Fruit fly (Drosophila melanogaster) whole organism, wandering third instar larva: ENCODE measurements around the gene Ir94e.

ENCODE experiments used
- Abd-B ChIP-seq: fragments of >200 bp; optimal IDR thresholded peaks from 2 replicates; lab custom pipeline; 2017; ENCODE audit warnings: missing biosample characterization, missing genetic modification characterization
- CG32264 ChIP-seq: fragments of 200-800 bp; sonication (Bioruptor generic); optimal IDR thresholded peaks from 2 replicates; lab custom pipeline; 2016; ENCODE audit warnings: missing biosample characterization, missing genetic modification characterization
- CG9705 ChIP-seq: fragments of 200-800 bp; sonication (Bioruptor generic); optimal IDR thresholded peaks from 2 replicates; lab custom pipeline; 2018; ENCODE audit warnings: missing biosample characterization, mild to moderate bottlenecking, missing genetic modification characterization
- CrebA ChIP-seq: fragments of 200-800 bp; sonication (Bioruptor generic); optimal IDR thresholded peaks from 2 replicates; lab custom pipeline; 2016; ENCODE audit warnings: missing biosample characterization, mild to moderate bottlenecking, missing genetic modification characterization, borderline replicate concordance
- Dfd ChIP-seq: fragments of >200 bp; optimal IDR thresholded peaks from 2 replicates; lab custom pipeline; 2017; ENCODE audit warnings: missing biosample characterization, missing genetic modification characterization
- Dif ChIP-seq: fragments of 200-275, 200-300 bp; sonication (Bioruptor generic); optimal IDR thresholded peaks from 2 replicates; lab custom pipeline; 2018; ENCODE audit warnings: missing biosample characterization, missing genetic modification characterization; ENCODE audit not compliant: partially characterized antibody
- GATAd ChIP-seq: sonication (Bioruptor generic); optimal IDR thresholded peaks from 2 replicates; lab custom pipeline; 2016; ENCODE audit warnings: missing biosample characterization, missing genetic modification characterization
- HLH106 ChIP-seq: fragments of 200-800 bp; optimal IDR thresholded peaks from 3 replicates; lab custom pipeline; 2019; ENCODE audit warnings: missing biosample characterization, mild to moderate bottlenecking, missing genetic modification characterization, moderate library complexity
- Hnf4 ChIP-seq: fragments of 200-800 bp; sonication (Bioruptor generic); optimal IDR thresholded peaks from 2 replicates; lab custom pipeline; 2016; ENCODE audit warnings: missing biosample characterization, mild to moderate bottlenecking, missing genetic modification characterization
- Hr78 ChIP-seq: fragments of >200 bp; optimal IDR thresholded peaks from 2 replicates; lab custom pipeline; 2017; ENCODE audit warnings: missing biosample characterization, missing genetic modification characterization
- Hr83 ChIP-seq: fragments of 200-300 bp; sonication (Bioruptor generic); optimal IDR thresholded peaks from 2 replicates; lab custom pipeline; 2016; ENCODE audit warnings: missing biosample characterization, mild to moderate bottlenecking, missing genetic modification characterization, moderate library complexity; ENCODE audit not compliant: poor library complexity, severe bottlenecking
- Jra ChIP-seq: sonication (Bioruptor generic); optimal IDR thresholded peaks from 2 replicates; lab custom pipeline; 2016; ENCODE audit warnings: missing biosample characterization, missing genetic modification characterization
- Mio ChIP-seq: sonication (Bioruptor generic); optimal IDR thresholded peaks from 2 replicates; lab custom pipeline; 2016; ENCODE audit warnings: missing biosample characterization, missing genetic modification characterization
- Myc ChIP-seq: fragments of >200 bp; optimal IDR thresholded peaks from 2 replicates; lab custom pipeline; 2017
- N ChIP-seq: fragments of >200 bp; optimal IDR thresholded peaks from 2 replicates; lab custom pipeline; 2018; ENCODE audit warnings: missing biosample characterization, missing external identifiers, missing genetic modification characterization
- OdsH ChIP-seq: fragments of 200-800 bp; sonication (Bioruptor generic); optimal IDR thresholded peaks from 2 replicates; lab custom pipeline; 2016; ENCODE audit warnings: missing biosample characterization, mild to moderate bottlenecking, missing genetic modification characterization
- Rel ChIP-seq, 2 experiments: fragments of 200-800 bp; sonication (Bioruptor generic) in 1 of 2; optimal IDR thresholded peaks; 2 replicates in 1 of 2; 3 replicates in 1 of 2; lab custom pipeline; 2016 to 2019; ENCODE audit warnings: mild to moderate bottlenecking in 2 of 2, missing biosample characterization in 2 of 2, missing genetic modification characterization in 2 of 2, moderate library complexity in 1 of 2
- Sp1 ChIP-seq: fragments of 200-800 bp; sonication (Bioruptor generic); optimal IDR thresholded peaks from 3 replicates; lab custom pipeline; 2019; ENCODE audit warnings: missing biosample characterization, mild to moderate bottlenecking, missing genetic modification characterization, moderate library complexity
- Vsx2 ChIP-seq: fragments of 200-300, 225-300 bp; sonication (Bioruptor generic); optimal IDR thresholded peaks from 2 replicates; lab custom pipeline; 2018; ENCODE audit warnings: missing biosample characterization, missing genetic modification characterization; ENCODE audit not compliant: partially characterized antibody
- br ChIP-seq: fragments of 200-800 bp; sonication (Bioruptor generic); optimal IDR thresholded peaks from 2 replicates; lab custom pipeline; 2016; ENCODE audit warnings: missing biosample characterization, missing genetic modification characterization
- brk ChIP-seq: fragments of 200-800 bp; sonication (Bioruptor generic); optimal IDR thresholded peaks from 2 replicates; lab custom pipeline; 2016; ENCODE audit warnings: missing biosample characterization, mild to moderate bottlenecking, missing genetic modification characterization
- dl ChIP-seq, 2 experiments: fragments of 175-275, 200-275 bp in 1 of 2; fragments of 200-275 bp in 1 of 2; sonication (Bioruptor generic); optimal IDR thresholded peaks; lab custom pipeline; 2018; ENCODE audit warnings: mild to moderate bottlenecking in 2 of 2, missing biosample characterization in 2 of 2, missing genetic modification characterization in 2 of 2, moderate library complexity in 2 of 2; ENCODE audit not compliant: partially characterized antibody in 2 of 2, insufficient read depth in 1 of 2
- dmrt93B ChIP-seq: fragments of 200-800 bp; sonication (Bioruptor generic); optimal IDR thresholded peaks from 2 replicates; lab custom pipeline; 2018; ENCODE audit warnings: missing biosample characterization, mild to moderate bottlenecking, missing genetic modification characterization
- dsf ChIP-seq: sonication (Bioruptor generic); optimal IDR thresholded peaks from 2 replicates; lab custom pipeline; 2016; ENCODE audit warnings: missing biosample characterization, missing genetic modification characterization, borderline replicate concordance
- ey ChIP-seq: fragments of 200-800 bp; sonication (Bioruptor generic); optimal IDR thresholded peaks from 2 replicates; lab custom pipeline; 2016; ENCODE audit warnings: missing biosample characterization, missing genetic modification characterization
- foxo ChIP-seq, 2 experiments: fragments of 200-800 bp; sonication (Bioruptor generic); optimal IDR thresholded peaks; 2 replicates in 1 of 2; 3 replicates in 1 of 2; lab custom pipeline; 2016 to 2017; ENCODE audit warnings: missing biosample characterization in 2 of 2, missing genetic modification characterization in 2 of 2
- fru ChIP-seq: fragments of 200-800 bp; sonication (Bioruptor generic); optimal IDR thresholded peaks from 3 replicates; lab custom pipeline; 2016; ENCODE audit warnings: missing biosample characterization, mild to moderate bottlenecking, missing genetic modification characterization
- h ChIP-seq: fragments of 200-800 bp; sonication (Bioruptor generic); optimal IDR thresholded peaks from 3 replicates; lab custom pipeline; 2016; ENCODE audit warnings: missing biosample characterization, mild to moderate bottlenecking, missing genetic modification characterization
- jim ChIP-seq: fragments of 175-275, 200-325 bp; sonication (Bioruptor generic); optimal IDR thresholded peaks from 2 replicates; lab custom pipeline; 2016; ENCODE audit warnings: missing biosample characterization, mild to moderate bottlenecking, missing genetic modification characterization
- lola ChIP-seq: fragments of >200 bp; optimal IDR thresholded peaks from 2 replicates; lab custom pipeline; 2017; ENCODE audit warnings: missing biosample characterization, missing genetic modification characterization
- pan ChIP-seq: fragments of >200 bp; optimal IDR thresholded peaks from 2 replicates; lab custom pipeline; 2017
- psq ChIP-seq: fragments of 200-800 bp; sonication (Bioruptor generic); optimal IDR thresholded peaks from 3 replicates; lab custom pipeline; 2017; ENCODE audit warnings: missing biosample characterization, mild to moderate bottlenecking, missing genetic modification characterization, moderate library complexity
- rgr ChIP-seq: fragments of 200-800 bp; sonication (Bioruptor generic); optimal IDR thresholded peaks from 3 replicates; lab custom pipeline; 2016; ENCODE audit warnings: missing biosample characterization, mild to moderate bottlenecking, missing genetic modification characterization
- sage ChIP-seq: fragments of 200-800 bp; sonication (Bioruptor generic); optimal IDR thresholded peaks from 2 replicates; lab custom pipeline; 2016; ENCODE audit warnings: missing biosample characterization, mild to moderate bottlenecking, missing genetic modification characterization
- sv ChIP-seq: fragments of 200-800 bp; sonication (Bioruptor generic); optimal IDR thresholded peaks from 3 replicates; lab custom pipeline; 2016; ENCODE audit warnings: missing biosample characterization, missing genetic modification characterization
- tai ChIP-seq: sonication (Bioruptor generic); optimal IDR thresholded peaks from 2 replicates; lab custom pipeline; 2016; ENCODE audit warnings: missing biosample characterization, missing genetic modification characterization
- usp ChIP-seq: fragments of >200 bp; optimal IDR thresholded peaks from 2 replicates; lab custom pipeline; 2017; ENCODE audit warnings: missing biosample characterization, missing genetic modification characterization
- woc ChIP-seq: sonication (Bioruptor generic); optimal IDR thresholded peaks from 2 replicates; lab custom pipeline; 2016; ENCODE audit warnings: missing biosample characterization, mild to moderate bottlenecking, missing genetic modification characterization

Ir94e gene

dm6 chr3R:23416579-23416978 lies 11.3 kb downstream of the Ir94e start:
- TF ChIP-seq Sp1 (GFP tag; lab: Kevin White, UChicago) (no peak), Hr83 (no peak), usp (GFP tag; lab: Kevin White, UChicago) (no peak), lola (no peak), CG9705 (no peak), OdsH (GFP tag; lab: Kevin White, UChicago) (no peak), GATAd (GFP tag; lab: Kevin White, UChicago) (no peak), Vsx2 (no peak), Dif (GFP tag; lab: Kevin White, UChicago) (no peak), CrebA (GFP tag; lab: Kevin White, UChicago) (no peak), br (no peak), sv (no peak), foxo (GFP tag; optimal IDR thresholded peaks at IDR 0.05; lab: Kevin White, UChicago) (peak in 1 of 2 experiments; percentile 34), dmrt93B (no peak), ey (GFP tag; lab: Kevin White, UChicago) (no peak), tai (GFP tag; lab: Kevin White, UChicago) (no peak), Hr78 (GFP tag; lab: Kevin White, UChicago) (no peak), woc (no peak), Abd-B (no peak), N (GFP tag; lab: Kevin White, UChicago) (no peak), Mio (GFP tag; lab: Kevin White, UChicago) (no peak), Rel (GFP tag; optimal IDR thresholded peaks at IDR 0.05; lab: Kevin White, UChicago) (no peak), Rel (tag; optimal IDR thresholded peaks at IDR 0.05; lab: Kevin White, UChicago) (no peak), jim (GFP tag; lab: Kevin White, UChicago) (no peak), HLH106 (tag; lab: Kevin White, UChicago) (peak; percentile 20), dsf (GFP tag; lab: Kevin White, UChicago) (no peak), brk (GFP tag; lab: Kevin White, UChicago) (no peak), pan (lab: Kevin White, UChicago) (no peak), h (GFP tag; lab: Kevin White, UChicago) (peak; percentile 21), psq (GFP tag; lab: Kevin White, UChicago) (no peak), Hnf4 (GFP tag; lab: Kevin White, UChicago) (no peak), Dfd (GFP tag; lab: Kevin White, UChicago) (no peak), Myc (lab: Kevin White, UChicago) (no peak), rgr (GFP tag; lab: Kevin White, UChicago) (peak; percentile 2), Jra (GFP tag; lab: Kevin White, UChicago) (no peak), sage (GFP tag; lab: Kevin White, UChicago) (no peak), fru (GFP tag; lab: Kevin White, UChicago) (peak; percentile 3), dl (GFP tag; optimal IDR thresholded peaks at IDR 0.05; lab: Kevin White, UChicago; ENCODE audit: insufficient read depth in 1 of 2, partially characterized antibody in 2 of 2) (no peak), CG32264 (GFP tag; lab: Kevin White, UChicago) (no peak)

- peak; percentile 20 for TF ChIP-seq rgr (GFP tag; lab: Kevin White, UChicago)
- TF ChIP-seq ey (GFP tag; lab: Kevin White, UChicago), result peak; percentile 19
- TF ChIP-seq foxo (GFP tag; optimal IDR thresholded peaks at IDR 0.05; lab: Kevin White, UChicago), result no peak
- peak; percentile 34 for TF ChIP-seq h (GFP tag; lab: Kevin White, UChicago)
- TF ChIP-seq Hr83, result no peak
These were observed 12.3 kb downstream of the Ir94e start for dm6 chr3R:23417650-23418049.

- TF ChIP-seq Vsx2 (no peak), dl (GFP tag; optimal IDR thresholded peaks at IDR 0.05; lab: Kevin White, UChicago; ENCODE audit: insufficient read depth in 1 of 2, partially characterized antibody in 2 of 2) (no peak), Rel (GFP tag; optimal IDR thresholded peaks at IDR 0.05; lab: Kevin White, UChicago) (no peak), Rel (tag; optimal IDR thresholded peaks at IDR 0.05; lab: Kevin White, UChicago) (no peak), CrebA (GFP tag; lab: Kevin White, UChicago) (no peak)
These were observed 16.6 kb downstream of the Ir94e start for dm6 chr3R:23421925-23422324.
